Fruit fly (Drosophila melanogaster) whole organism, embryonic: Measurements from ENCODE around the gene sro.

Experiments
- Abd-B ChIP-seq: fragments of 200-800 bp; sonication (Bioruptor generic); optimal IDR thresholded peaks from 2 replicates; lab custom pipeline; 2018; ENCODE audit warnings: missing biosample characterization, mild to moderate bottlenecking, missing genetic modification characterization, moderate library complexity
- Blimp-1 ChIP-seq: fragments of 200-800 bp; sonication (Bioruptor generic); optimal IDR thresholded peaks from 3 replicates; lab custom pipeline; 2018; ENCODE audit warnings: missing biosample characterization, missing genetic modification characterization, mild to moderate bottlenecking, moderate library complexity, missing genetic modification reagents
- BtbVII ChIP-seq: fragments of 200-800 bp; sonication (Bioruptor generic); optimal IDR thresholded peaks from 3 replicates; lab custom pipeline; 2017; ENCODE audit warnings: missing biosample characterization, mild to moderate bottlenecking, missing genetic modification characterization
- CG10267 ChIP-seq: fragments of 200-800 bp; sonication (Bioruptor generic); optimal IDR thresholded peaks from 2 replicates; lab custom pipeline; 2018; ENCODE audit warnings: missing biosample characterization, mild to moderate bottlenecking, missing genetic modification characterization, moderate library complexity
- CG11560 ChIP-seq: fragments of 200-800 bp; sonication (Bioruptor generic); IDR thresholded peaks from 3 replicates; pipeline ENCODE4 v1.3.6; 2022; ENCODE audit warnings: missing biosample characterization, missing genetic modification characterization
- CG12104 ChIP-seq: fragments of 200-800 bp; sonication (Bioruptor generic); optimal IDR thresholded peaks from 3 replicates; lab custom pipeline; 2016; ENCODE audit warnings: missing biosample characterization, missing genetic modification characterization
- CG1233 ChIP-seq: fragments of 200-800 bp; sonication (Bioruptor generic); optimal IDR thresholded peaks from 4 replicates; lab custom pipeline; 2018; ENCODE audit warnings: missing biosample characterization, mild to moderate bottlenecking, missing genetic modification characterization
- CG12769 ChIP-seq: fragments of 200-800 bp; sonication (Bioruptor generic); optimal IDR thresholded peaks from 2 replicates; lab custom pipeline; 2019; ENCODE audit warnings: missing biosample characterization, mild to moderate bottlenecking, missing genetic modification characterization, moderate library complexity
- CG12942 ChIP-seq: fragments of 200-800 bp; sonication (Bioruptor generic); optimal IDR thresholded peaks from 3 replicates; lab custom pipeline; 2016; ENCODE audit warnings: missing biosample characterization, missing genetic modification characterization
- CG15011 ChIP-seq: fragments of 200-800 bp; sonication (Bioruptor generic); optimal IDR thresholded peaks from 3 replicates; lab custom pipeline; 2018; ENCODE audit warnings: missing biosample characterization, mild to moderate bottlenecking, missing genetic modification characterization
- CG1602 ChIP-seq: fragments of 200-800 bp; sonication (Bioruptor generic); optimal IDR thresholded peaks from 3 replicates; lab custom pipeline; 2016; ENCODE audit warnings: missing biosample characterization, missing genetic modification characterization
- CG17385 ChIP-seq: fragments of 200-800 bp; sonication (Bioruptor generic); optimal IDR thresholded peaks from 3 replicates; lab custom pipeline; 2018; ENCODE audit warnings: missing biosample characterization, mild to moderate bottlenecking, missing genetic modification characterization
- CG17912 ChIP-seq: fragments of 200-800 bp; sonication (Bioruptor generic); optimal IDR thresholded peaks from 2 replicates; lab custom pipeline; 2018; ENCODE audit warnings: missing biosample characterization, mild to moderate bottlenecking, missing genetic modification characterization
- CG2116 ChIP-seq: fragments of 200-800 bp; sonication (Bioruptor generic); optimal IDR thresholded peaks from 3 replicates; lab custom pipeline; 2018; ENCODE audit warnings: missing biosample characterization, mild to moderate bottlenecking, missing genetic modification characterization
- CG33557 ChIP-seq: fragments of 200-800 bp; sonication (Bioruptor generic); optimal IDR thresholded peaks from 2 replicates; lab custom pipeline; 2019; ENCODE audit warnings: missing biosample characterization, mild to moderate bottlenecking, missing genetic modification characterization, moderate library complexity
- CG3726 ChIP-seq: fragments of 200-800 bp; sonication (Bioruptor generic); IDR thresholded peaks from 3 replicates; pipeline ENCODE4, ENCODE4 v1.3.6; 2022; ENCODE audit warnings: missing biosample characterization, missing genetic modification characterization
- CG4707 ChIP-seq: fragments of 200-800 bp; sonication (Bioruptor generic); optimal IDR thresholded peaks from 2 replicates; lab custom pipeline; 2018; ENCODE audit warnings: missing biosample characterization, mild to moderate bottlenecking, missing genetic modification characterization, moderate library complexity
- CG5180 ChIP-seq: fragments of 200-800 bp; sonication (Bioruptor generic); optimal IDR thresholded peaks from 3 replicates; lab custom pipeline; 2017; ENCODE audit warnings: missing biosample characterization, missing genetic modification characterization, mild to moderate bottlenecking, moderate library complexity, missing genetic modification reagents
- CG5953 ChIP-seq: fragments of 200-800 bp; sonication (Bioruptor generic); IDR thresholded peaks from 2 replicates; pipeline ENCODE4 v1.3.6; 2022; ENCODE audit warnings: missing biosample characterization, missing genetic modification characterization
- CG8089 ChIP-seq: fragments of 200-800 bp; sonication (Bioruptor generic); optimal IDR thresholded peaks from 3 replicates; lab custom pipeline; 2016; ENCODE audit warnings: missing biosample characterization, missing genetic modification characterization
- CG8478 ChIP-seq: fragments of >200 bp; optimal IDR thresholded peaks from 2 replicates; lab custom pipeline; 2018
- CoRest ChIP-seq: fragments of 200-800 bp; sonication (Bioruptor generic); optimal IDR thresholded peaks from 3 replicates; lab custom pipeline; 2018; ENCODE audit warnings: missing biosample characterization, mild to moderate bottlenecking, missing genetic modification characterization, moderate library complexity
- Dad ChIP-seq: fragments of 200-800 bp; sonication (Bioruptor generic); optimal IDR thresholded peaks from 3 replicates; lab custom pipeline; 2016; ENCODE audit warnings: missing biosample characterization, missing genetic modification characterization
- E2f2 ChIP-seq: fragments of 200-800 bp; sonication (Bioruptor generic); IDR thresholded peaks from 2 replicates; pipeline ENCODE4 v1.3.6; 2022; ENCODE audit warnings: missing biosample characterization, missing genetic modification characterization
- Elba2 ChIP-seq: fragments of 200-800 bp; sonication (Bioruptor generic); optimal IDR thresholded peaks from 3 replicates; lab custom pipeline; 2016; ENCODE audit warnings: missing biosample characterization, missing genetic modification characterization
- Fer1 ChIP-seq: fragments of 200-800 bp; sonication (Bioruptor generic); optimal IDR thresholded peaks from 2 replicates; lab custom pipeline; 2017; ENCODE audit warnings: missing biosample characterization, mild to moderate bottlenecking, missing genetic modification characterization
- GATAe ChIP-seq: fragments of 200-800 bp; sonication (Bioruptor generic); conservative IDR thresholded peaks from 2 replicates; pipeline ENCODE4 v1.3.6; 2022; ENCODE audit warnings: missing biosample characterization, missing genetic modification characterization
- H15 ChIP-seq: fragments of 200-800 bp; sonication (Bioruptor generic); IDR thresholded peaks from 3 replicates; pipeline ENCODE4 v1.3.6; 2022; ENCODE audit warnings: missing biosample characterization, missing genetic modification characterization
- NFAT ChIP-seq: fragments of 200-800 bp; sonication (Bioruptor generic); IDR thresholded peaks from 2 replicates; pipeline ENCODE4 v1.3.6; 2022; ENCODE audit warnings: missing biosample characterization, missing genetic modification characterization
- Rfx ChIP-seq: fragments of 200-800 bp; sonication (Bioruptor generic); IDR thresholded peaks from 2 replicates; pipeline ENCODE4 v1.3.6; 2022; ENCODE audit warnings: missing biosample characterization, missing genetic modification characterization
- Six4 ChIP-seq: fragments of 200-800 bp; sonication (Bioruptor generic); optimal IDR thresholded peaks from 2 replicates; lab custom pipeline; 2016; ENCODE audit warnings: missing biosample characterization, missing genetic modification characterization
- Sox100B ChIP-seq: fragments of 200-800 bp; sonication (Bioruptor generic); optimal IDR thresholded peaks from 3 replicates; lab custom pipeline; 2018; ENCODE audit warnings: missing biosample characterization, mild to moderate bottlenecking, missing genetic modification characterization
- Sry-δ ChIP-seq: fragments of 200-800 bp; sonication (Bioruptor generic); optimal IDR thresholded peaks from 2 replicates; lab custom pipeline; 2016; ENCODE audit warnings: missing biosample characterization, missing genetic modification characterization
- Tbp ChIP-seq: fragments of >200 bp; optimal IDR thresholded peaks from 2 replicates; lab custom pipeline; 2018; ENCODE audit warnings: missing biosample characterization, missing genetic modification characterization
- Vsx1 ChIP-seq: fragments of 200-800 bp; sonication (Bioruptor generic); optimal IDR thresholded peaks from 2 replicates; lab custom pipeline; 2017; ENCODE audit warnings: missing biosample characterization, mild to moderate bottlenecking, missing genetic modification characterization, missing genetic modification reagents
- al ChIP-seq: fragments of 200-800 bp; sonication (Bioruptor generic); IDR thresholded peaks from 2 replicates; pipeline ENCODE4 v1.3.6; 2022; ENCODE audit warnings: missing biosample characterization, missing genetic modification characterization
- br ChIP-seq: fragments of >200 bp; optimal IDR thresholded peaks from 2 replicates; lab custom pipeline; 2017
- btn ChIP-seq: fragments of 200-800 bp; sonication (Bioruptor generic); optimal IDR thresholded peaks from 2 replicates; lab custom pipeline; 2016; ENCODE audit warnings: missing biosample characterization, missing genetic modification characterization
- ci ChIP-seq: fragments of 200-800 bp; sonication (Bioruptor generic); IDR thresholded peaks from 3 replicates; pipeline ENCODE4 v1.3.6; 2022; ENCODE audit warnings: missing biosample characterization, missing genetic modification characterization
- crol ChIP-seq: fragments of 200-800 bp; sonication (Bioruptor generic); IDR thresholded peaks from 2 replicates; pipeline ENCODE4 v1.3.6; 2022; ENCODE audit warnings: missing biosample characterization, missing genetic modification characterization
- da ChIP-seq: fragments of 200-800 bp; sonication (Bioruptor generic); optimal IDR thresholded peaks from 2 replicates; lab custom pipeline; 2016; ENCODE audit warnings: missing biosample characterization, missing genetic modification characterization
- dmrt99B ChIP-seq: fragments of 200-800 bp; sonication (Bioruptor generic); optimal IDR thresholded peaks from 2 replicates; lab custom pipeline; 2018; ENCODE audit warnings: missing biosample characterization, mild to moderate bottlenecking, missing genetic modification characterization, moderate library complexity
- jigr1 ChIP-seq: fragments of 200-800 bp; sonication (Bioruptor generic); IDR thresholded peaks from 3 replicates; pipeline ENCODE4 v1.3.6; 2022; ENCODE audit warnings: missing biosample characterization, missing genetic modification characterization
- pzg ChIP-seq: fragments of 200-800 bp; sonication (Bioruptor generic); optimal IDR thresholded peaks from 3 replicates; lab custom pipeline; 2018; ENCODE audit warnings: missing biosample characterization, mild to moderate bottlenecking, missing genetic modification characterization, moderate library complexity
- repo ChIP-seq: fragments of 200-800 bp; sonication (Bioruptor generic); optimal IDR thresholded peaks from 2 replicates; lab custom pipeline; 2016; ENCODE audit warnings: missing biosample characterization, missing genetic modification characterization
- rib ChIP-seq: fragments of 200-800 bp; sonication (Bioruptor generic); IDR thresholded peaks from 2 replicates; pipeline ENCODE4 v1.3.6; 2022; ENCODE audit warnings: missing biosample characterization, missing genetic modification characterization
- shn ChIP-seq: fragments of 200-800 bp; sonication (Bioruptor generic); optimal IDR thresholded peaks from 3 replicates; lab custom pipeline; 2016; ENCODE audit warnings: missing biosample characterization, missing genetic modification characterization
- sna ChIP-seq: fragments of 200-800 bp; sonication (Bioruptor generic); IDR thresholded peaks from 2 replicates; pipeline ENCODE4 v1.3.6; 2022; ENCODE audit warnings: missing biosample characterization, missing genetic modification characterization; ENCODE audit not compliant: partially characterized antibody
- ssp ChIP-seq: fragments of 200-800 bp; sonication (Bioruptor generic); IDR thresholded peaks from 2 replicates; pipeline ENCODE4 v1.3.6; 2022; ENCODE audit warnings: missing biosample characterization, missing genetic modification characterization
- tna ChIP-seq: fragments of 200-800 bp; sonication (Bioruptor generic); IDR thresholded peaks from 2 replicates; pipeline ENCODE4 v1.3.6; 2022; ENCODE audit warnings: missing biosample characterization, missing genetic modification characterization; ENCODE audit not compliant: partially characterized antibody
- trem ChIP-seq: fragments of 200-800 bp; optimal IDR thresholded peaks from 3 replicates; lab custom pipeline; 2019; ENCODE audit warnings: missing biosample characterization, mild to moderate bottlenecking, missing genetic modification characterization, moderate library complexity
- zfh1 ChIP-seq: fragments of 200-800 bp; sonication (Bioruptor generic); IDR thresholded peaks from 3 replicates; pipeline ENCODE4 v1.3.6; 2022; ENCODE audit warnings: missing biosample characterization, missing genetic modification characterization

The sro gene

dm6 chr3R:29806682-29807393 is 12.4 kb downstream of the sro start, which contains the start of the genes ca and ncd (continued):
- TF ChIP-seq CG4707 (GFP tag; lab: Kevin White, UChicago), result no peak
- no peak for TF ChIP-seq Rfx (GFP tag; lab: Robert Waterston, UW)
- no peak for TF ChIP-seq Abd-B
- TF ChIP-seq Elba2, result peak; percentile 82
- no peak for TF ChIP-seq CG8089 (GFP tag; lab: Kevin White, UChicago)
- no peak for TF ChIP-seq dmrt99B (tag; lab: Kevin White, UChicago)
- no peak for TF ChIP-seq CG11560 (tag; lab: Robert Waterston, UW)
- TF ChIP-seq CG17912 (GFP tag; lab: Kevin White, UChicago), result no peak
- TF ChIP-seq pzg (GFP tag; lab: Kevin White, UChicago), result peak; percentile 68
- TF ChIP-seq br (lab: Kevin White, UChicago), result no peak
- TF ChIP-seq CG2116 (GFP tag; lab: Kevin White, UChicago), result peak; percentile 99
- no peak for TF ChIP-seq jigr1 (GFP tag; lab: Robert Waterston, UW)
- TF ChIP-seq Blimp-1 (GFP tag; lab: Kevin White, UChicago), result no peak
- TF ChIP-seq CG5180 (GFP tag; lab: Kevin White, UChicago), result no peak
- TF ChIP-seq Six4 (GFP tag; lab: Kevin White, UChicago), result no peak
- TF ChIP-seq ci, result no peak
- peak; percentile 29; the same call in 1 of the 2 replicates for TF ChIP-seq tna (GFP tag; lab: Robert Waterston, UW)
- no peak for TF ChIP-seq Tbp (GFP tag; lab: Kevin White, UChicago)
- no peak for TF ChIP-seq CG3726 (GFP tag; lab: Robert Waterston, UW)
- no peak for TF ChIP-seq sna (GFP tag; lab: Robert Waterston, UW)
- no peak for TF ChIP-seq CG15011 (GFP tag; lab: Kevin White, UChicago)
- no peak for TF ChIP-seq repo
- TF ChIP-seq CG12769 (tag; lab: Kevin White, UChicago), result no peak
- no peak for TF ChIP-seq CG17385
- no peak for TF ChIP-seq NFAT (GFP tag; lab: Robert Waterston, UW)
- no peak for TF ChIP-seq zfh1 (GFP tag; lab: Robert Waterston, UW)
- TF ChIP-seq CG5953 (GFP tag; lab: Robert Waterston, UW), result no peak
- peak; percentile 85 for TF ChIP-seq E2f2
- no peak for TF ChIP-seq shn (GFP tag; lab: Kevin White, UChicago)
- TF ChIP-seq CG1602 (GFP tag; lab: Kevin White, UChicago), result no peak
- no peak for TF ChIP-seq al (GFP tag; lab: Robert Waterston, UW)
- TF ChIP-seq CG33557 (GFP tag; lab: Kevin White, UChicago), result no peak
- TF ChIP-seq CG1233 (GFP tag; lab: Kevin White, UChicago), result no peak
- no peak for TF ChIP-seq BtbVII (GFP tag; lab: Kevin White, UChicago)
- peak; percentile 6 for TF ChIP-seq Dad (GFP tag; lab: Kevin White, UChicago)
- TF ChIP-seq Sry-δ (GFP tag; lab: Kevin White, UChicago), result peak; percentile 87
- no peak for TF ChIP-seq GATAe (GFP tag; lab: Robert Waterston, UW)
- no peak for TF ChIP-seq CG10267 (tag; lab: Kevin White, UChicago)
- no peak for TF ChIP-seq rib (GFP tag; lab: Robert Waterston, UW)
- TF ChIP-seq ssp (GFP tag; lab: Robert Waterston, UW), result no peak
- no peak for TF ChIP-seq crol
- TF ChIP-seq btn, result no peak
- TF ChIP-seq CG12942 (GFP tag; lab: Kevin White, UChicago), result no peak
- peak; percentile 12 for TF ChIP-seq trem (tag; lab: Kevin White, UChicago)
- no peak for TF ChIP-seq CG12104
- no peak for TF ChIP-seq CG8478 (lab: Kevin White, UChicago)
- TF ChIP-seq H15 (GFP tag; lab: Robert Waterston, UW), result no peak
- TF ChIP-seq Vsx1 (GFP tag; lab: Kevin White, UChicago), result no peak
- peak; percentile 20 for TF ChIP-seq CoRest (tag; lab: Kevin White, UChicago)
- no peak for TF ChIP-seq Fer1 (GFP tag; lab: Kevin White, UChicago)
- TF ChIP-seq Sox100B, result no peak
- no peak for TF ChIP-seq da
